Fruit fly (Drosophila melanogaster): ENCODE measurements around the gene CG2162.

CG2162 gene

DNA sequence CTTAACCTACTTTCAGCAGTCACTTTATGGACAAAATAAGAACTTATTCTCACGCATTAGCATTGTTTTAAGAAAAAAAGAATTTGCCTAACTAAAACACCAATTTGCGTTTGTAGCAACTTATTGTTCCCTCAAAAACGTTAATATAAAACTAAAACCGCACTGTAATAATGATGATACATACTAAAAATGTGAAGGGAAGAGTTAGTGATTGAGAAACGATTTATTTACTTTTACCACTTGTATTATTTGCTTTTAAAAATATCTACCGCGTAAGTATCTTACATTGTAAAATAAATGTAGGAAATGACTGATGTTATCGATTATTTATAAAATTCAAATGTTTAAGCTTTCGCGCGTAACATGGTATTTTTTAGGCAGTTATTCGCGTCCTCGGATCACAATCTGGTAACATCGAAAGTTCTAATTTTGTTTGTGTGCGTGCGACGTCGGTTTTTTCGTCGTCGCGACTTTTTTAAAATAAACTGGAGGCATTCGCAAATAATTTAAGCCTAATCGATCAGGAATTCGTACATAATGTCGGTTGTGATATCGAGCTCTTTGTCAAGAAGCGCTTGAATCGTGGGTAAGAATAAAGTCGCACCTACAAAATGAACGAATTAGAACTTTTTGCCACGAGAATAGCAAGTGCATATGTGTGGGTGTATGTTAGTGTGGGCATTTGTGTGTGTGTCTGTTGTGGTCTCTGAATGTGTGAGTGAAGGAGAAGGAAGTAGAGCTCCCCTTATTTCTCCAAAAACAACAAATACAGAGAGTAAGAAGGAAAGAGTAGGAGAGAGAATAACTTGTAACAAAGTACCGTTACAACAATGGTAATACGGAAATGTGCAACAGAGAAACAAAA lies at the start of gene CG2162 (continued):
- TF ChIP-seq CG8281 (tag; optimal IDR thresholded peaks at IDR 0.05), result no peak
- no peak for TF ChIP-seq nerfin-1 (tag; optimal IDR thresholded peaks at IDR 0.05)
- TF ChIP-seq ERR (GFP tag; optimal IDR thresholded peaks at IDR 0.05), result no peak
- peak; percentile 79 for TF ChIP-seq MESR4 (GFP tag; optimal IDR thresholded peaks at IDR 0.05)
- no peak for TF ChIP-seq danr (GFP tag; IDR thresholded peaks at IDR 0.05)
- TF ChIP-seq ci (GFP tag; IDR thresholded peaks at IDR 0.05), result no peak
- TF ChIP-seq CG32772 (GFP tag; IDR thresholded peaks at IDR 0.05), result no peak
- TF ChIP-seq CrebB (tag; optimal IDR thresholded peaks at IDR 0.05), result no peak
- no peak for TF ChIP-seq CG12155 (GFP tag; optimal IDR thresholded peaks at IDR 0.05)
- TF ChIP-seq unpg (GFP tag; optimal IDR thresholded peaks at IDR 0.05), result no peak
- no peak for TF ChIP-seq tgo (GFP tag; IDR thresholded peaks at IDR 0.05)
- TF ChIP-seq Rfx (GFP tag; IDR thresholded peaks at IDR 0.05), result no peak
- TF ChIP-seq ssp (GFP tag; IDR thresholded peaks at IDR 0.05), result no peak
- no peak for TF ChIP-seq chm (GFP tag; IDR thresholded peaks at IDR 0.05)
- no peak for TF ChIP-seq Taf1 (GFP tag; IDR thresholded peaks at IDR 0.05)
- no peak for TF ChIP-seq CG18764 (GFP tag; optimal IDR thresholded peaks at IDR 0.05)
- no peak for TF ChIP-seq btn (GFP tag; optimal IDR thresholded peaks at IDR 0.05)
- TF ChIP-seq CG13287 (GFP tag; IDR thresholded peaks at IDR 0.05; ENCODE audit: partially characterized antibody), result peak; percentile 32; the same call in 1 of the 2 replicates
- TF ChIP-seq CG4820 (GFP tag; optimal IDR thresholded peaks at IDR 0.05), result no peak
- no peak for TF ChIP-seq insv (GFP tag; optimal IDR thresholded peaks at IDR 0.05)
- TF ChIP-seq Dref (GFP tag; IDR thresholded peaks at IDR 0.05), result peak; percentile 70
- TF ChIP-seq prd (optimal IDR thresholded peaks at IDR 0.05), result no peak
- TF ChIP-seq prd (GFP tag; IDR thresholded peaks at IDR 0.05), result no peak
- TF ChIP-seq CG32767 (GFP tag; IDR thresholded peaks at IDR 0.05), result no peak
- no peak for TF ChIP-seq ab (GFP tag; optimal IDR thresholded peaks at IDR 0.05)
- no peak for TF ChIP-seq CkIIα-i1 (GFP tag; IDR thresholded peaks at IDR 0.05)
- no peak for TF ChIP-seq onecut (GFP tag; IDR thresholded peaks at IDR 0.05)
- no peak for TF ChIP-seq sim (GFP tag; IDR thresholded peaks at IDR 0.05)
- TF ChIP-seq CG15514 (GFP tag; optimal IDR thresholded peaks at IDR 0.05), result peak; percentile 28
- TF ChIP-seq Hr39 (optimal IDR thresholded peaks at IDR 0.05), result no peak
- TF ChIP-seq CG12236 (GFP tag; optimal IDR thresholded peaks at IDR 0.05), result no peak
- no peak for TF ChIP-seq zen (tag; optimal IDR thresholded peaks at IDR 0.05)
- no peak for TF ChIP-seq fd102C (GFP tag; optimal IDR thresholded peaks at IDR 0.05)
- TF ChIP-seq CG10959 (GFP tag; IDR thresholded peaks at IDR 0.05), result no peak
- peak; percentile 19; the same call in 1 of the 3 replicates for TF ChIP-seq CG34422 (GFP tag; IDR thresholded peaks at IDR 0.05)
- peak; percentile 21; the same call in 1 of the 2 replicates for TF ChIP-seq hbn (GFP tag; IDR thresholded peaks at IDR 0.05; ENCODE audit: partially characterized antibody)
- TF ChIP-seq CG2202 (tag; optimal IDR thresholded peaks at IDR 0.05), result no peak
- no peak for TF ChIP-seq CG18476 (GFP tag; optimal IDR thresholded peaks at IDR 0.05)
- TF ChIP-seq pzg (GFP tag; optimal IDR thresholded peaks at IDR 0.05), result peak; percentile 67
- 0 out of 2 replicates have a peak, but pooled peaks have one; percentile 21 for TF ChIP-seq MBD-R2 (GFP tag; IDR thresholded peaks at IDR 0.05)
- no peak for TF ChIP-seq pfk (GFP tag; optimal IDR thresholded peaks at IDR 0.05)
- no peak for TF ChIP-seq Kr (GFP tag; optimal IDR thresholded peaks at IDR 0.05)
- no peak for TF ChIP-seq NK7.1 (GFP tag; optimal IDR thresholded peaks at IDR 0.05)
- TF ChIP-seq ewg (GFP tag; optimal IDR thresholded peaks at IDR 0.05), result peak; percentile 8
- TF ChIP-seq gro (GFP tag; optimal IDR thresholded peaks at IDR 0.05), result peak; percentile 34
- no peak for TF ChIP-seq CG10565 (GFP tag; optimal IDR thresholded peaks at IDR 0.05)
